Worm (Caenorhabditis elegans): ENCODE data around the gene B0303.4.

- TF ChIP-seq skn-1 (tag; optimal IDR thresholded peaks at IDR 0.05), result peak; percentile 95
- peak; percentile 91 for TF ChIP-seq nhr-25 (tag; optimal IDR thresholded peaks at IDR 0.05)
Observed at ce11 chrIII:8741276-8741860, 51.7 kb downstream of the B0303.4 start, which contains the start of gene pdhk-2.

Data from whole organism, L3 larva.